Fruit fly (Drosophila melanogaster) whole organism, embryonic: Measurements from ENCODE around the gene ATP8B.

Experiments
- Adf1 ChIP-seq: fragments of 200-800 bp; sonication (Bioruptor generic); IDR thresholded peaks from 2 replicates; pipeline ENCODE4 v1.3.6; 2022; ENCODE audit warnings: missing biosample characterization, missing genetic modification characterization
- BEAF-32 ChIP-seq: fragments of 200-800 bp; sonication (Bioruptor generic); optimal IDR thresholded peaks from 3 replicates; lab custom pipeline; 2017; ENCODE audit warnings: missing biosample characterization, missing genetic modification characterization, mild to moderate bottlenecking, moderate library complexity, missing genetic modification reagents
- CG11247 ChIP-seq: fragments of 200-800 bp; sonication (Bioruptor generic); IDR thresholded peaks from 2 replicates; pipeline ENCODE4 v1.3.6; 2022; ENCODE audit warnings: missing biosample characterization, missing genetic modification characterization
- CG11504 ChIP-seq: fragments of 200-800 bp; sonication (Bioruptor generic); optimal IDR thresholded peaks from 3 replicates; lab custom pipeline; 2019; ENCODE audit warnings: missing biosample characterization, mild to moderate bottlenecking, missing genetic modification characterization, moderate library complexity
- CG11696 ChIP-seq: fragments of 200-800 bp; sonication (Bioruptor generic); IDR thresholded peaks from 2 replicates; pipeline ENCODE4 v1.3.6; 2022; ENCODE audit warnings: missing biosample characterization, missing genetic modification characterization
- CG13296 ChIP-seq: fragments of 200-800 bp; sonication (Bioruptor generic); optimal IDR thresholded peaks from 3 replicates; lab custom pipeline; 2018; ENCODE audit warnings: missing biosample characterization, mild to moderate bottlenecking, missing genetic modification characterization
- CG13894 ChIP-seq: fragments of 200-800 bp; sonication (Bioruptor generic); optimal IDR thresholded peaks from 3 replicates; lab custom pipeline; 2018; ENCODE audit warnings: missing biosample characterization, mild to moderate bottlenecking, missing genetic modification characterization, moderate library complexity
- CG14441 ChIP-seq: fragments of 200-800 bp; sonication (Bioruptor generic); IDR thresholded peaks from 2 replicates; pipeline ENCODE4 v1.3.6; 2022; ENCODE audit warnings: missing biosample characterization, missing genetic modification characterization
- CG15073 ChIP-seq: fragments of 200-800 bp; sonication (Bioruptor generic); optimal IDR thresholded peaks from 2 replicates; lab custom pipeline; 2016; ENCODE audit warnings: missing biosample characterization, missing genetic modification characterization
- CG1603 ChIP-seq: fragments of 200-800 bp; sonication (Bioruptor generic); optimal IDR thresholded peaks from 2 replicates; lab custom pipeline; 2019; ENCODE audit warnings: missing biosample characterization, mild to moderate bottlenecking, missing genetic modification characterization, moderate library complexity
- CG17359 ChIP-seq: fragments of 200-800 bp; sonication (Bioruptor generic); optimal IDR thresholded peaks from 3 replicates; lab custom pipeline; 2018; ENCODE audit warnings: missing biosample characterization, mild to moderate bottlenecking, missing genetic modification characterization, moderate library complexity
- CG17385 ChIP-seq: fragments of 200-800 bp; sonication (Bioruptor generic); optimal IDR thresholded peaks from 3 replicates; lab custom pipeline; 2018; ENCODE audit warnings: missing biosample characterization, mild to moderate bottlenecking, missing genetic modification characterization
- CG18011 ChIP-seq: fragments of 200-800 bp; sonication (Bioruptor generic); optimal IDR thresholded peaks from 2 replicates; lab custom pipeline; 2017; ENCODE audit warnings: missing biosample characterization, missing genetic modification characterization, mild to moderate bottlenecking, moderate library complexity, missing genotype
- CG2199 ChIP-seq: fragments of 200-800 bp; sonication (Bioruptor generic); IDR thresholded peaks from 3 replicates; pipeline ENCODE4 v1.3.6; 2022; ENCODE audit warnings: missing biosample characterization, missing genetic modification characterization
- CG32767 ChIP-seq: fragments of 200-800 bp; sonication (Bioruptor generic); IDR thresholded peaks from 2 replicates; pipeline ENCODE4 v1.3.6; 2022; ENCODE audit warnings: missing biosample characterization, missing genetic modification characterization
- CG4617 ChIP-seq: fragments of 200-800 bp; sonication (Bioruptor generic); optimal IDR thresholded peaks from 3 replicates; lab custom pipeline; 2016; ENCODE audit warnings: missing biosample characterization, missing genetic modification characterization, borderline replicate concordance
- CG4820 ChIP-seq: fragments of 200-800 bp; sonication (Bioruptor generic); optimal IDR thresholded peaks from 3 replicates; lab custom pipeline; 2016; ENCODE audit warnings: missing biosample characterization, missing genetic modification characterization
- CG7556 ChIP-seq: fragments of 200-800 bp; sonication (Bioruptor generic); optimal IDR thresholded peaks from 2 replicates; lab custom pipeline; 2017; ENCODE audit warnings: missing biosample characterization, mild to moderate bottlenecking, missing genetic modification characterization
- CG8478 ChIP-seq: fragments of >200 bp; optimal IDR thresholded peaks from 2 replicates; lab custom pipeline; 2018
- CG9437 ChIP-seq: fragments of 200-800 bp; sonication (Bioruptor generic); optimal IDR thresholded peaks from 2 replicates; lab custom pipeline; 2018; ENCODE audit warnings: missing biosample characterization, mild to moderate bottlenecking, missing genetic modification characterization
- CG9797 ChIP-seq: fragments of 200-800 bp; sonication (Bioruptor generic); optimal IDR thresholded peaks from 3 replicates; lab custom pipeline; 2018; ENCODE audit warnings: missing biosample characterization, mild to moderate bottlenecking, missing genetic modification characterization
- CG9817 ChIP-seq: fragments of 200-800 bp; sonication (Bioruptor generic); optimal IDR thresholded peaks from 2 replicates; lab custom pipeline; 2018; ENCODE audit warnings: missing biosample characterization, mild to moderate bottlenecking, missing genetic modification characterization, moderate library complexity
- Dad ChIP-seq: fragments of 200-800 bp; sonication (Bioruptor generic); optimal IDR thresholded peaks from 3 replicates; lab custom pipeline; 2016; ENCODE audit warnings: missing biosample characterization, missing genetic modification characterization
- Dbx ChIP-seq: fragments of 200-800 bp; sonication (Bioruptor generic); IDR thresholded peaks from 3 replicates; pipeline ENCODE4 v1.3.6; 2022; ENCODE audit warnings: missing biosample characterization, missing genetic modification characterization
- Dfd ChIP-seq, 2 experiments: fragments of >200 bp; optimal IDR thresholded peaks; 2 replicates each; lab custom pipeline; 2017; ENCODE audit warnings: missing biosample characterization in 2 of 2, missing genetic modification characterization in 2 of 2
- Dll ChIP-seq: fragments of 200-800 bp; sonication (Bioruptor generic); IDR thresholded peaks from 4 replicates; pipeline ENCODE4 v1.3.6; 2022; ENCODE audit warnings: missing biosample characterization, missing genetic modification characterization; ENCODE audit not compliant: partially characterized antibody
- Gsc ChIP-seq: fragments of 200-800 bp; sonication (Bioruptor generic); IDR thresholded peaks from 2 replicates; pipeline ENCODE4 v1.3.6; 2022; ENCODE audit warnings: missing biosample characterization, missing genetic modification characterization
- Hand ChIP-seq: fragments of 200-800 bp; sonication (Bioruptor generic); optimal IDR thresholded peaks from 2 replicates; lab custom pipeline; 2017; ENCODE audit warnings: mild to moderate bottlenecking, missing biosample characterization, missing genetic modification reagents, missing genetic modification characterization
- Hey ChIP-seq: fragments of 200-800 bp; sonication (Bioruptor generic); optimal IDR thresholded peaks from 3 replicates; lab custom pipeline; 2018; ENCODE audit warnings: missing biosample characterization, mild to moderate bottlenecking, missing genetic modification characterization
- HmgZ ChIP-seq: fragments of 200-800 bp; sonication (Bioruptor generic); optimal IDR thresholded peaks from 2 replicates; lab custom pipeline; 2018; ENCODE audit warnings: missing biosample characterization, mild to moderate bottlenecking, missing genetic modification characterization
- Hr78 ChIP-seq, 2 experiments: fragments of 200-800 bp in 1 of 2; fragments of >200 bp in 1 of 2; sonication (Bioruptor generic) in 1 of 2; optimal IDR thresholded peaks; 2 replicates each; lab custom pipeline; 2017 to 2019; ENCODE audit warnings: missing biosample characterization in 2 of 2, missing genetic modification characterization in 2 of 2, mild to moderate bottlenecking in 1 of 2, moderate library complexity in 1 of 2
- Med ChIP-seq: fragments of 200-800 bp; sonication (Bioruptor generic); peaks from one replicate; lab custom pipeline; 2016; ENCODE audit warnings: missing biosample characterization, missing genetic modification characterization, mild to moderate bottlenecking, inconsistent platforms, moderate library complexity
- Meics ChIP-seq: fragments of 200-800 bp; sonication (Bioruptor generic); optimal IDR thresholded peaks from 2 replicates; lab custom pipeline; 2017; ENCODE audit warnings: missing biosample characterization, mild to moderate bottlenecking, missing genetic modification characterization
- Nf-YB ChIP-seq: fragments of 200-800 bp; sonication (Bioruptor generic); optimal IDR thresholded peaks from 3 replicates; lab custom pipeline; 2019; ENCODE audit warnings: missing biosample characterization, mild to moderate bottlenecking, missing genetic modification characterization, moderate library complexity
- NfI ChIP-seq: fragments of 200-800 bp; sonication (Bioruptor generic); optimal IDR thresholded peaks from 3 replicates; lab custom pipeline; 2018; ENCODE audit warnings: missing biosample characterization, mild to moderate bottlenecking, missing genetic modification characterization, moderate library complexity
- Oli ChIP-seq: fragments of 200-800 bp; sonication (Bioruptor generic); optimal IDR thresholded peaks from 2 replicates; lab custom pipeline; 2018; ENCODE audit warnings: missing biosample characterization, mild to moderate bottlenecking, missing genetic modification characterization, moderate library complexity
- Side ChIP-seq: fragments of 200-800 bp; sonication (Bioruptor generic); optimal IDR thresholded peaks from 2 replicates; lab custom pipeline; 2016; ENCODE audit warnings: missing biosample characterization, missing genetic modification characterization
- corto ChIP-seq: fragments of 200-800 bp; sonication (Bioruptor generic); optimal IDR thresholded peaks from 2 replicates; lab custom pipeline; 2016; ENCODE audit warnings: missing biosample characterization, mild to moderate bottlenecking, missing genetic modification characterization, moderate library complexity
- croc ChIP-seq: fragments of 200-800 bp; sonication (Bioruptor generic); conservative IDR thresholded peaks from 3 replicates; pipeline ENCODE4 v1.3.6; 2022; ENCODE audit warnings: missing biosample characterization, missing genetic modification characterization
- cwo ChIP-seq: fragments of 200-800 bp; sonication (Bioruptor generic); optimal IDR thresholded peaks from 3 replicates; lab custom pipeline; 2017; ENCODE audit warnings: missing biosample characterization, missing genetic modification characterization, mild to moderate bottlenecking, moderate library complexity, missing genetic modification reagents
- dmrt99B ChIP-seq: fragments of 200-800 bp; sonication (Bioruptor generic); optimal IDR thresholded peaks from 2 replicates; lab custom pipeline; 2018; ENCODE audit warnings: missing biosample characterization, mild to moderate bottlenecking, missing genetic modification characterization, moderate library complexity
- exex ChIP-seq: fragments of 200-800 bp; sonication (Bioruptor generic); optimal IDR thresholded peaks from 4 replicates; lab custom pipeline; 2018; ENCODE audit warnings: missing biosample characterization, mild to moderate bottlenecking, missing genetic modification characterization, moderate library complexity
- h ChIP-seq: fragments of >200 bp; optimal IDR thresholded peaks from 2 replicates; lab custom pipeline; 2017
- lilli ChIP-seq: fragments of 200-800 bp; sonication (Bioruptor generic); optimal IDR thresholded peaks from 3 replicates; lab custom pipeline; 2016; ENCODE audit warnings: missing biosample characterization, missing genetic modification characterization
- nau ChIP-seq: fragments of 200-800 bp; sonication (Bioruptor generic); optimal IDR thresholded peaks from 3 replicates; lab custom pipeline; 2017; ENCODE audit warnings: missing biosample characterization, mild to moderate bottlenecking, missing genetic modification characterization, missing genetic modification reagents
- nerfin-1 ChIP-seq: fragments of 200-800 bp; sonication (Bioruptor generic); optimal IDR thresholded peaks from 3 replicates; lab custom pipeline; 2019; ENCODE audit warnings: missing biosample characterization, mild to moderate bottlenecking, missing genetic modification characterization, moderate library complexity
- pita ChIP-seq: fragments of 200-800 bp; sonication (Bioruptor generic); optimal IDR thresholded peaks from 2 replicates; lab custom pipeline; 2017; ENCODE audit warnings: missing biosample characterization, mild to moderate bottlenecking, missing genetic modification characterization
- pros ChIP-seq: fragments of 200-800 bp; sonication (Bioruptor generic); optimal IDR thresholded peaks from 3 replicates; lab custom pipeline; 2019; ENCODE audit warnings: missing biosample characterization, mild to moderate bottlenecking, missing genetic modification characterization, moderate library complexity
- sisA ChIP-seq: fragments of 200-800 bp; sonication (Bioruptor generic); IDR thresholded peaks from 2 replicates; pipeline ENCODE4 v1.3.6; 2022; ENCODE audit warnings: missing biosample characterization, missing genetic modification characterization
- so ChIP-seq: fragments of 200-800 bp; sonication (Bioruptor generic); IDR thresholded peaks from 3 replicates; pipeline ENCODE4 v1.3.6; 2022; ENCODE audit warnings: missing biosample characterization, missing genetic modification characterization
- tio ChIP-seq: fragments of 200-800 bp; sonication (Bioruptor generic); optimal IDR thresholded peaks from 2 replicates; lab custom pipeline; 2017; ENCODE audit warnings: missing biosample characterization, missing genetic modification characterization, inconsistent platforms
- zfh1 ChIP-seq: fragments of 200-800 bp; sonication (Bioruptor generic); IDR thresholded peaks from 3 replicates; pipeline ENCODE4 v1.3.6; 2022; ENCODE audit warnings: missing biosample characterization, missing genetic modification characterization

The ATP8B gene

DNA sequence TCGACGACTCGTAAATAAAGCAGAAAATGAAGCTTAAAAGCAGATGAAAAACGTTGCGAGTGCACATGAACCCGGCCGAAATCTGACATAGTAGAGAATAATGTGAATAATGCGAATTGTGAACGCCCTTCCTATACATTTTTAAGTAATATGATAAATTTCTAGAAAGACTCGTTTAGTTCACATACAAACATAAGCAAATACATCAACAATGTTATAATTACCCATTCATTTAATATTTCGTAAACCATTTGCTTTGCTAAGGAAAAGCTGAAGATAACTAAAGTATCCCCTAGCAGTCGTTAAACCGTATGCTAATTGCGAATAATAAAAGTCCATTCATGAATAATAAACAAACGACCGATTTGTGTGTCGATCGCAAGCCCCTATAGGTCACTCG, 6.9 kb downstream of the ATP8B start (continued):
- TF ChIP-seq CG15073 (GFP tag; lab: Kevin White, UChicago) (no peak), CG17385 (GFP tag; lab: Kevin White, UChicago) (no peak), Adf1 (no peak), CG11504 (peak; percentile 54), pita (GFP tag; lab: Kevin White, UChicago) (no peak), CG9437 (GFP tag; lab: Kevin White, UChicago) (no peak), pros (GFP tag; lab: Kevin White, UChicago) (no peak), Hand (GFP tag; lab: Kevin White, UChicago) (no peak), h (lab: Kevin White, UChicago) (no peak), Meics (GFP tag; lab: Kevin White, UChicago) (peak; percentile 48), Gsc (GFP tag; lab: Robert Waterston, UW) (no peak), CG17359 (tag; lab: Kevin White, UChicago) (peak; percentile 14), nau (GFP tag; lab: Kevin White, UChicago) (no peak), CG4617 (GFP tag; lab: Kevin White, UChicago) (no peak), NfI (GFP tag; lab: Kevin White, UChicago) (no peak), Dad (GFP tag; lab: Kevin White, UChicago) (no peak), Nf-YB (GFP tag; lab: Kevin White, UChicago) (no peak), croc (GFP tag; lab: Robert Waterston, UW) (no peak), CG2199 (no peak), Med (GFP tag; lab: Kevin White, UChicago) (peak; percentile 84), corto (no peak), nerfin-1 (tag; lab: Kevin White, UChicago) (no peak), Dbx (GFP tag; lab: Robert Waterston, UW) (no peak), CG13296 (GFP tag; lab: Kevin White, UChicago) (no peak), CG9797 (GFP tag; lab: Kevin White, UChicago) (no peak), Hey (tag; lab: Kevin White, UChicago) (no peak), CG14441 (GFP tag; lab: Robert Waterston, UW) (no peak; the same call in 1 of the 2 replicates), Dll (GFP tag; lab: Robert Waterston, UW) (no peak), lilli (GFP tag; lab: Kevin White, UChicago) (peak; percentile 33), tio (GFP tag; lab: Kevin White, UChicago) (no peak), Side (no peak), cwo (GFP tag; lab: Kevin White, UChicago) (no peak), CG1603 (no peak), Dfd (GFP tag; optimal IDR thresholded peaks at IDR 0.05; lab: Kevin White, UChicago) (no peak), exex (tag; lab: Kevin White, UChicago) (no peak), CG11696 (GFP tag; lab: Robert Waterston, UW) (no peak), Oli (peak; percentile 35), so (GFP tag; lab: Robert Waterston, UW) (no peak), BEAF-32 (GFP tag; lab: Kevin White, UChicago) (no peak), CG8478 (lab: Kevin White, UChicago) (no peak), CG4820 (GFP tag; lab: Kevin White, UChicago) (no peak), CG18011 (GFP tag; lab: Kevin White, UChicago) (no peak), dmrt99B (peak; percentile 34), HmgZ (no peak), CG32767 (GFP tag; lab: Robert Waterston, UW) (no peak), CG9817 (tag; lab: Kevin White, UChicago) (peak; percentile 10), CG11247 (no peak), CG7556 (no peak), sisA (GFP tag; lab: Robert Waterston, UW) (no peak), Hr78 (GFP tag; optimal IDR thresholded peaks at IDR 0.05; lab: Kevin White, UChicago) (peak in 1 of 2 experiments; percentile 38), zfh1 (GFP tag; lab: Robert Waterston, UW) (no peak), CG13894 (tag; lab: Kevin White, UChicago) (no peak)
